Fruit fly (Drosophila melanogaster): ENCODE data around the gene Rev1.

Gene Rev1

DNA sequence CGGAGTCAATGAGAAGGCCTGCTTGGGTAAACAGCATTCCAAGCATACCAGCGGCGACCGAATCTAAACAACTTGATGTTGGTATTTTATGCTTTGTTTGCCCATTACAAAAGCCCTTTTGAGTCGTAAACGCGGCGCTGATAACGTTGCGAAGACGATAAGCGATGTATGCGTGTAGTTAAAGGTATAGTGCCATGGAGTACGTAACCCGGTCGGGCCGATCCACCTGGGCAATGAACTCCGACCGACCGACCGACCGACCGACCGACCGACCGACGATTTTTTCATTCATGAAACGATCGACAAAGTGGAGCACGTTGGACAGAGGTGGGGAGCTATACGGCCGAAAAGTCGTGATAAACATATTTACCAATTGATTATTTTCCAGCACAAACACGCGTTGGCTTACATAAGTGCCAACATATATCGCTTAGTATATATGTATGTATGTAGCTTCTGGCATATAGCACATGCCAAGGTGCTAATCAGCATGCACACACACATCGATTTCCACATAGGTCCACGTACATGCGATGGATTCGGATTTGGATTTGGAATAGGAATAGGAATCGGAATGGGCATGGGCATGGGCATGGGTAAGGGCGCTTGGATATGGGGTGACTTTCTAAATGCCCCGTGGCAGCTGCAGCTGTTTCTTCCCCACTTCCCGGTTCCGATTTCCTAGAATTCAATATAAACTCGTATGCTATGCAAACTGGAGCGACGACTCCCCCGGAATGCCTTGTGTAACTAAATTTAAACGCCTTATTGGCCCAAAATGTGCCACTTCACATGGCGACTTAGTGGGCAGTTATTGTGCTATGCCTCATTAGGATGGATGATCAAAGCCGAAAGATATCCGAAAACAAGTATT is 11.1 kb upstream of the Rev1 start (continued):
- TF ChIP-seq ara (GFP tag; IDR thresholded peaks at IDR 0.05) = no peak
- TF ChIP-seq CG15514 (GFP tag; optimal IDR thresholded peaks at IDR 0.05) = peak; percentile 31
- TF ChIP-seq Deaf1 (tag; optimal IDR thresholded peaks at IDR 0.05) = peak; percentile 85
- TF ChIP-seq CG4328 (GFP tag; optimal IDR thresholded peaks at IDR 0.05) = peak; percentile 40
- no peak for TF ChIP-seq tap (tag; optimal IDR thresholded peaks at IDR 0.05)
- TF ChIP-seq CG1024 (GFP tag; IDR thresholded peaks at IDR 0.05) = no peak
- TF ChIP-seq CG33213 (GFP tag; optimal IDR thresholded peaks at IDR 0.05) = peak; percentile 44
- no peak for TF ChIP-seq Nf-YA (GFP tag; IDR thresholded peaks at IDR 0.05)
- TF ChIP-seq lbe (GFP tag; optimal IDR thresholded peaks at IDR 0.05) = no peak
- TF ChIP-seq D19B (GFP tag; optimal IDR thresholded peaks at IDR 0.05) = no peak
- no peak for TF ChIP-seq amos (GFP tag; IDR thresholded peaks at IDR 0.05; ENCODE audit: partially characterized antibody)
- no peak for TF ChIP-seq CG30020 (tag; optimal IDR thresholded peaks at IDR 0.05)
- TF ChIP-seq hkb (optimal IDR thresholded peaks at IDR 0.05) = no peak
- TF ChIP-seq hkb (GFP tag; IDR thresholded peaks at IDR 0.05) = 0 out of 2 replicates have a peak, but pooled peaks have one; percentile 24
- TF ChIP-seq stwl (tag; optimal IDR thresholded peaks at IDR 0.05) = no peak
- peak; percentile 20 for TF ChIP-seq CG16863 (GFP tag; optimal IDR thresholded peaks at IDR 0.05)
- TF ChIP-seq CG14667 (GFP tag; IDR thresholded peaks at IDR 0.05) = no peak
- TF ChIP-seq E2f1 (GFP tag; IDR thresholded peaks at IDR 0.05) = no peak
- peak; percentile 90 for TF ChIP-seq CG10543 (GFP tag; optimal IDR thresholded peaks at IDR 0.05)
- TF ChIP-seq Sox100B (GFP tag; optimal IDR thresholded peaks at IDR 0.05) = no peak
- no peak for TF ChIP-seq Scr (GFP tag; IDR thresholded peaks at IDR 0.05; ENCODE audit: partially characterized antibody)
- no peak for TF ChIP-seq sob (GFP tag; IDR thresholded peaks at IDR 0.05)
- TF ChIP-seq Dll (GFP tag; IDR thresholded peaks at IDR 0.05; ENCODE audit: partially characterized antibody) = no peak
- TF ChIP-seq B-H1 (GFP tag; IDR thresholded peaks at IDR 0.05) = peak; percentile 20; the same call in 1 of the 3 replicates
- peak; percentile 44 for TF ChIP-seq CG7987 (GFP tag; optimal IDR thresholded peaks at IDR 0.05)
- TF ChIP-seq danr (GFP tag; IDR thresholded peaks at IDR 0.05) = no peak
- TF ChIP-seq ac (GFP tag; optimal IDR thresholded peaks at IDR 0.05) = no peak
- no peak for TF ChIP-seq CG30431 (GFP tag; optimal IDR thresholded peaks at IDR 0.05)
- no peak for TF ChIP-seq CG6654 (GFP tag; optimal IDR thresholded peaks at IDR 0.05)
- TF ChIP-seq CG13287 (GFP tag; IDR thresholded peaks at IDR 0.05; ENCODE audit: partially characterized antibody) = 0 out of 2 replicates have a peak, but pooled peaks have one; percentile 20
- no peak for TF ChIP-seq MTF-1 (GFP tag; optimal IDR thresholded peaks at IDR 0.05; ENCODE audit: borderline replicate concordance)
- TF ChIP-seq CG8388 (GFP tag; optimal IDR thresholded peaks at IDR 0.05) = no peak
- no peak for TF ChIP-seq hb (GFP tag; IDR thresholded peaks at IDR 0.05; ENCODE audit: partially characterized antibody)
- TF ChIP-seq CG10267 (tag; optimal IDR thresholded peaks at IDR 0.05) = no peak
- no peak for TF ChIP-seq mam (GFP tag; optimal IDR thresholded peaks at IDR 0.05)
- peak; percentile 66 for TF ChIP-seq CG13296 (GFP tag; optimal IDR thresholded peaks at IDR 0.05)
- TF ChIP-seq nerfin-2 (GFP tag; IDR thresholded peaks at IDR 0.05; ENCODE audit: partially characterized antibody) = no peak
- no peak for TF ChIP-seq Eip74EF (GFP tag; optimal IDR thresholded peaks at IDR 0.05)
- TF ChIP-seq CG2678 (tag; optimal IDR thresholded peaks at IDR 0.05) = no peak
- no peak for TF ChIP-seq CG14050 (GFP tag; IDR thresholded peaks at IDR 0.05)
- peak; percentile 54 for TF ChIP-seq abd-A (tag; optimal IDR thresholded peaks at IDR 0.05)
- TF ChIP-seq CG3847 (GFP tag; IDR thresholded peaks at IDR 0.05) = no peak
- TF ChIP-seq Dref (GFP tag; IDR thresholded peaks at IDR 0.05) = no peak
- peak; percentile 19 for TF ChIP-seq Mes4 (GFP tag; optimal IDR thresholded peaks at IDR 0.05)
- no peak for TF ChIP-seq cato (GFP tag; optimal IDR thresholded peaks at IDR 0.05; ENCODE audit: borderline replicate concordance)
- no peak for TF ChIP-seq phol (tag; optimal IDR thresholded peaks at IDR 0.05)
- TF ChIP-seq ro (GFP tag; IDR thresholded peaks at IDR 0.05) = no peak
- TF ChIP-seq sna (GFP tag; IDR thresholded peaks at IDR 0.05; ENCODE audit: partially characterized antibody) = no peak
